Fruit fly (Drosophila melanogaster) whole organism, embryonic: ENCODE measurements around the gene cbt.

Experiments used
- Atf6 ChIP-seq: fragments of 200-800 bp; sonication (Bioruptor generic); IDR thresholded peaks from 2 replicates; pipeline ENCODE4 v1.3.6; 2022; ENCODE audit warnings: missing biosample characterization, missing genetic modification characterization
- CG10147 ChIP-seq: fragments of 200-800 bp; sonication (Bioruptor generic); optimal IDR thresholded peaks from 2 replicates; lab custom pipeline; 2019; ENCODE audit warnings: missing biosample characterization, mild to moderate bottlenecking, missing genetic modification characterization, moderate library complexity
- CG11695 ChIP-seq: fragments of 200-800 bp; sonication (Bioruptor generic); IDR thresholded peaks from 3 replicates; pipeline ENCODE4 v1.3.6; 2022; ENCODE audit warnings: missing biosample characterization, missing genetic modification characterization
- CG12942 ChIP-seq: fragments of 200-800 bp; sonication (Bioruptor generic); optimal IDR thresholded peaks from 3 replicates; lab custom pipeline; 2016; ENCODE audit warnings: missing biosample characterization, missing genetic modification characterization
- CG13424 ChIP-seq: fragments of 200-800 bp; sonication (Bioruptor generic); optimal IDR thresholded peaks from 2 replicates; lab custom pipeline; 2019; ENCODE audit warnings: missing biosample characterization, mild to moderate bottlenecking, missing genetic modification characterization, moderate library complexity
- CG14441 ChIP-seq: fragments of 200-800 bp; sonication (Bioruptor generic); IDR thresholded peaks from 2 replicates; pipeline ENCODE4 v1.3.6; 2022; ENCODE audit warnings: missing biosample characterization, missing genetic modification characterization
- CG1602 ChIP-seq: fragments of 200-800 bp; sonication (Bioruptor generic); optimal IDR thresholded peaks from 3 replicates; lab custom pipeline; 2016; ENCODE audit warnings: missing biosample characterization, missing genetic modification characterization
- CG17829 ChIP-seq: fragments of 200-800 bp; optimal IDR thresholded peaks from 2 replicates; lab custom pipeline; 2019; ENCODE audit warnings: missing biosample characterization, mild to moderate bottlenecking, missing genetic modification characterization, moderate library complexity
- CG18011 ChIP-seq: fragments of 200-800 bp; sonication (Bioruptor generic); optimal IDR thresholded peaks from 2 replicates; lab custom pipeline; 2017; ENCODE audit warnings: missing biosample characterization, missing genetic modification characterization, mild to moderate bottlenecking, moderate library complexity, missing genotype
- CG18599 ChIP-seq: fragments of 200-800 bp; sonication (Bioruptor generic); optimal IDR thresholded peaks from 3 replicates; lab custom pipeline; 2017; ENCODE audit warnings: missing biosample characterization, missing genetic modification characterization, mild to moderate bottlenecking, moderate library complexity, missing genetic modification reagents
- CG2116 ChIP-seq: fragments of 200-800 bp; sonication (Bioruptor generic); optimal IDR thresholded peaks from 3 replicates; lab custom pipeline; 2018; ENCODE audit warnings: missing biosample characterization, mild to moderate bottlenecking, missing genetic modification characterization
- CG2712 ChIP-seq: fragments of 200-800 bp; optimal IDR thresholded peaks from 3 replicates; lab custom pipeline; 2019; ENCODE audit warnings: missing biosample characterization, mild to moderate bottlenecking, missing genetic modification characterization, moderate library complexity
- CG31365 ChIP-seq: fragments of 200-800 bp; sonication (Bioruptor generic); optimal IDR thresholded peaks from 2 replicates; lab custom pipeline; 2018; ENCODE audit warnings: missing biosample characterization, mild to moderate bottlenecking, missing genetic modification characterization
- CG34376 ChIP-seq: fragments of 200-800 bp; sonication (Bioruptor generic); optimal IDR thresholded peaks from 2 replicates; lab custom pipeline; 2018; ENCODE audit warnings: missing biosample characterization, mild to moderate bottlenecking, missing genetic modification characterization
- CG34422 ChIP-seq: fragments of 200-800 bp; sonication (Bioruptor generic); IDR thresholded peaks from 3 replicates; pipeline ENCODE4 v1.3.6; 2022; ENCODE audit warnings: missing biosample characterization, missing genetic modification characterization
- CG4854 ChIP-seq: fragments of 200-800 bp; sonication (Bioruptor generic); optimal IDR thresholded peaks from 2 replicates; lab custom pipeline; 2016; ENCODE audit warnings: missing biosample characterization, missing genetic modification characterization, inconsistent platforms
- CG6175 ChIP-seq: fragments of 200-800 bp; sonication (Bioruptor generic); IDR thresholded peaks from 3 replicates; pipeline ENCODE4 v1.3.6; 2022; ENCODE audit warnings: missing biosample characterization, missing genetic modification characterization
- CG6254 ChIP-seq: fragments of 200-800 bp; sonication (Bioruptor generic); optimal IDR thresholded peaks from 3 replicates; lab custom pipeline; 2017; ENCODE audit warnings: mild to moderate bottlenecking, missing biosample characterization, missing genetic modification reagents, missing genetic modification characterization
- Doc2 ChIP-seq: fragments of 200-800 bp; sonication (Bioruptor generic); IDR thresholded peaks from 2 replicates; pipeline ENCODE4 v1.3.6; 2022; ENCODE audit warnings: missing biosample characterization, missing genetic modification characterization
- E2f1 ChIP-seq: fragments of 200-800 bp; sonication (Bioruptor generic); IDR thresholded peaks from 2 replicates; pipeline ENCODE4 v1.3.6; 2022; ENCODE audit warnings: missing biosample characterization, missing genetic modification characterization
- Fer2 ChIP-seq: fragments of 200-800 bp; sonication (Bioruptor generic); optimal IDR thresholded peaks from 2 replicates; lab custom pipeline; 2018; ENCODE audit warnings: missing biosample characterization, mild to moderate bottlenecking, missing genetic modification characterization, moderate library complexity
- H2.0 ChIP-seq: fragments of 200-800 bp; sonication (Bioruptor generic); IDR thresholded peaks from 2 replicates; pipeline ENCODE4 v1.3.6; 2022; ENCODE audit warnings: missing biosample characterization, missing genetic modification characterization
- Hand ChIP-seq: fragments of 200-800 bp; sonication (Bioruptor generic); optimal IDR thresholded peaks from 2 replicates; lab custom pipeline; 2017; ENCODE audit warnings: mild to moderate bottlenecking, missing biosample characterization, missing genetic modification reagents, missing genetic modification characterization
- MTF-1 ChIP-seq: fragments of 200-800 bp; sonication (Bioruptor generic); optimal IDR thresholded peaks from 2 replicates; lab custom pipeline; 2018; ENCODE audit warnings: missing biosample characterization, mild to moderate bottlenecking, missing genetic modification characterization, borderline replicate concordance
- Mes4 ChIP-seq: fragments of 200-800 bp; sonication (Bioruptor generic); optimal IDR thresholded peaks from 2 replicates; lab custom pipeline; 2016; ENCODE audit warnings: missing biosample characterization, missing genetic modification characterization
- NC2β ChIP-seq: fragments of 200-800 bp; sonication (Bioruptor generic); optimal IDR thresholded peaks from 2 replicates; lab custom pipeline; 2016; ENCODE audit warnings: missing biosample characterization, missing genetic modification characterization
- Nf-YB ChIP-seq: fragments of 200-800 bp; sonication (Bioruptor generic); optimal IDR thresholded peaks from 3 replicates; lab custom pipeline; 2019; ENCODE audit warnings: missing biosample characterization, mild to moderate bottlenecking, missing genetic modification characterization, moderate library complexity
- PHDP ChIP-seq: fragments of 200-800 bp; sonication (Bioruptor generic); optimal IDR thresholded peaks from 3 replicates; lab custom pipeline; 2018; ENCODE audit warnings: missing biosample characterization, mild to moderate bottlenecking, missing genetic modification characterization, moderate library complexity
- Ptx1 ChIP-seq: fragments of 200-800 bp; sonication (Bioruptor generic); IDR thresholded peaks from 2 replicates; pipeline ENCODE4 v1.3.6; 2022; ENCODE audit warnings: missing biosample characterization, missing genetic modification characterization
- Sox102F ChIP-seq: fragments of 200-800 bp; sonication (Bioruptor generic); optimal IDR thresholded peaks from 2 replicates; lab custom pipeline; 2018; ENCODE audit warnings: missing biosample characterization, mild to moderate bottlenecking, missing genetic modification characterization, moderate library complexity
- Taf1 ChIP-seq: fragments of 200-800 bp; sonication (Bioruptor generic); IDR thresholded peaks from 2 replicates; pipeline ENCODE4 v1.3.6; 2022; ENCODE audit warnings: missing biosample characterization, missing genetic modification characterization
- bsh ChIP-seq, 2 experiments: fragments of 200-800 bp; sonication (Bioruptor generic); optimal IDR thresholded peaks; 2 replicates each; lab custom pipeline; 2017 to 2018; ENCODE audit warnings: mild to moderate bottlenecking in 2 of 2, missing biosample characterization in 2 of 2, missing genetic modification characterization in 2 of 2, moderate library complexity in 1 of 2
- chif ChIP-seq, 2 experiments: fragments of 200-800 bp; sonication (Bioruptor generic); optimal IDR thresholded peaks; 3 replicates each; lab custom pipeline; 2016; ENCODE audit warnings: missing biosample characterization in 2 of 2, missing genetic modification characterization in 2 of 2
- dmrt99B ChIP-seq: fragments of 200-800 bp; sonication (Bioruptor generic); optimal IDR thresholded peaks from 2 replicates; lab custom pipeline; 2018; ENCODE audit warnings: missing biosample characterization, mild to moderate bottlenecking, missing genetic modification characterization, moderate library complexity
- dpn ChIP-seq, 2 experiments: fragments of 200-800 bp; sonication (Bioruptor generic); optimal IDR thresholded peaks; 3 replicates each; lab custom pipeline; 2016; ENCODE audit warnings: missing biosample characterization in 2 of 2, missing genetic modification characterization in 2 of 2
- lmd ChIP-seq: fragments of 200-800 bp; sonication (Bioruptor generic); IDR thresholded peaks from 2 replicates; pipeline ENCODE4 v1.3.6; 2022; ENCODE audit warnings: missing biosample characterization, missing genetic modification characterization
- luna ChIP-seq: fragments of 200-800 bp; sonication (Bioruptor generic); optimal IDR thresholded peaks from 2 replicates; lab custom pipeline; 2016; ENCODE audit warnings: missing biosample characterization, missing genetic modification characterization
- nmo ChIP-seq: fragments of 200-800 bp; sonication (Bioruptor generic); optimal IDR thresholded peaks from 2 replicates; lab custom pipeline; 2018; ENCODE audit warnings: missing biosample characterization, mild to moderate bottlenecking, missing genetic modification characterization, moderate library complexity
- org-1 ChIP-seq: fragments of 200-800 bp; sonication (Bioruptor generic); optimal IDR thresholded peaks from 2 replicates; lab custom pipeline; 2017; ENCODE audit warnings: missing biosample characterization, missing genetic modification characterization
- pum ChIP-seq: fragments of 200-800 bp; sonication (Bioruptor generic); optimal IDR thresholded peaks from 2 replicates; lab custom pipeline; 2016; ENCODE audit warnings: missing biosample characterization, missing genetic modification characterization
- scrt ChIP-seq: fragments of 200-800 bp; sonication (Bioruptor generic); optimal IDR thresholded peaks from 2 replicates; lab custom pipeline; 2018; ENCODE audit warnings: missing biosample characterization, mild to moderate bottlenecking, missing genetic modification characterization, moderate library complexity
- sd ChIP-seq: fragments of 200-800 bp; sonication (Bioruptor generic); optimal IDR thresholded peaks from 3 replicates; lab custom pipeline; 2018; ENCODE audit warnings: missing biosample characterization, mild to moderate bottlenecking, missing genetic modification characterization, moderate library complexity
- sens ChIP-seq: fragments of 200-800 bp; sonication (Bioruptor generic); peaks from one replicate; lab custom pipeline; 2016; ENCODE audit warnings: missing biosample characterization, missing genetic modification characterization
- sens-2 ChIP-seq: fragments of 200-800 bp; sonication (Bioruptor generic); IDR thresholded peaks from 2 replicates; pipeline ENCODE4 v1.3.6; 2022; ENCODE audit warnings: missing biosample characterization, missing genetic modification characterization
- ssp ChIP-seq: fragments of 200-800 bp; sonication (Bioruptor generic); IDR thresholded peaks from 2 replicates; pipeline ENCODE4 v1.3.6; 2022; ENCODE audit warnings: missing biosample characterization, missing genetic modification characterization
- stc ChIP-seq: fragments of 200-800 bp; sonication (Bioruptor generic); IDR thresholded peaks from 2 replicates; pipeline ENCODE4 v1.3.6; 2022; ENCODE audit warnings: missing biosample characterization, missing genetic modification characterization
- tio ChIP-seq: fragments of 200-800 bp; sonication (Bioruptor generic); optimal IDR thresholded peaks from 2 replicates; lab custom pipeline; 2017; ENCODE audit warnings: missing biosample characterization, missing genetic modification characterization, inconsistent platforms
- trem ChIP-seq: fragments of 200-800 bp; optimal IDR thresholded peaks from 3 replicates; lab custom pipeline; 2019; ENCODE audit warnings: missing biosample characterization, mild to moderate bottlenecking, missing genetic modification characterization, moderate library complexity
- wor ChIP-seq: fragments of 200-800 bp; sonication (Bioruptor generic); IDR thresholded peaks from 2 replicates; pipeline ENCODE4 v1.3.6; 2022; ENCODE audit warnings: missing biosample characterization, missing genetic modification characterization
- zfh2 ChIP-seq: fragments of 200-800 bp; sonication (Bioruptor generic); optimal IDR thresholded peaks from 2 replicates; lab custom pipeline; 2016; ENCODE audit warnings: missing biosample characterization, missing genetic modification characterization

Gene cbt

dm6 chr2L:493274-493673 lies 13.8 kb upstream of the cbt start (continued):
- TF ChIP-seq H2.0 (GFP tag; lab: Robert Waterston, UW), result peak; percentile 42; the same call in 1 of the 2 replicates
- TF ChIP-seq CG2116 (GFP tag; lab: Kevin White, UChicago), result no peak
- peak; percentile 4 for TF ChIP-seq pum (GFP tag; lab: Kevin White, UChicago)
- TF ChIP-seq trem (tag; lab: Kevin White, UChicago), result no peak
- TF ChIP-seq scrt (GFP tag; lab: Kevin White, UChicago), result no peak
- TF ChIP-seq Hand (GFP tag; lab: Kevin White, UChicago), result no peak
- TF ChIP-seq CG12942, result peak; percentile 1
- TF ChIP-seq CG34376 (GFP tag; lab: Kevin White, UChicago), result no peak
- no peak for TF ChIP-seq sd (tag; lab: Kevin White, UChicago)
- no peak for TF ChIP-seq CG31365 (tag; lab: Kevin White, UChicago)
- peak; percentile 21 for TF ChIP-seq CG1602 (GFP tag; lab: Kevin White, UChicago)
- no peak for TF ChIP-seq CG4854
- TF ChIP-seq dmrt99B (tag; lab: Kevin White, UChicago), result peak; percentile 53
- peak in 1 of 2 experiments; percentile 60 for TF ChIP-seq chif (GFP tag; optimal IDR thresholded peaks at IDR 0.05; lab: Kevin White, UChicago)
- no peak for TF ChIP-seq zfh2 (GFP tag; lab: Kevin White, UChicago)
- TF ChIP-seq CG6175 (GFP tag; lab: Robert Waterston, UW), result no peak
- no peak; the same call in 1 of the 2 replicates for TF ChIP-seq wor (GFP tag; lab: Robert Waterston, UW)
- TF ChIP-seq Doc2 (GFP tag; lab: Robert Waterston, UW), result no peak
- peak; percentile 9 for TF ChIP-seq CG2712
- no peak for TF ChIP-seq CG18011 (GFP tag; lab: Kevin White, UChicago)
- TF ChIP-seq CG11695 (GFP tag; lab: Robert Waterston, UW), result no peak
- no peak for TF ChIP-seq CG6254 (GFP tag; lab: Kevin White, UChicago)
- TF ChIP-seq CG18599 (GFP tag; lab: Kevin White, UChicago), result no peak
- TF ChIP-seq CG14441, result peak; percentile 25; the same call in 1 of the 2 replicates
- peak; percentile 6 for TF ChIP-seq Mes4 (GFP tag; lab: Kevin White, UChicago)
- TF ChIP-seq Sox102F (GFP tag; lab: Kevin White, UChicago), result peak; percentile 75
- peak; percentile 90 for TF ChIP-seq sens (GFP tag; lab: Kevin White, UChicago)
- peak; percentile 27; the same call in 1 of the 2 replicates for TF ChIP-seq Atf6
- no peak for TF ChIP-seq Nf-YB (GFP tag; lab: Kevin White, UChicago)
- TF ChIP-seq org-1 (GFP tag; lab: Kevin White, UChicago), result peak; percentile 2
- no peak for TF ChIP-seq CG17829 (tag; lab: Kevin White, UChicago)
- TF ChIP-seq Ptx1 (GFP tag; lab: Robert Waterston, UW), result peak; percentile 75
- no peak for TF ChIP-seq sens-2 (GFP tag; lab: Robert Waterston, UW)
- peak; percentile 59 for TF ChIP-seq nmo (GFP tag; lab: Kevin White, UChicago)
- TF ChIP-seq CG13424, result peak; percentile 0
- no peak for TF ChIP-seq NC2β (GFP tag; lab: Kevin White, UChicago)
- TF ChIP-seq Fer2, result no peak
- no peak for TF ChIP-seq CG10147 (GFP tag; lab: Kevin White, UChicago)
- TF ChIP-seq PHDP (tag; lab: Kevin White, UChicago), result peak; percentile 1
- TF ChIP-seq Taf1, result no peak
- TF ChIP-seq ssp, result peak; percentile 25; the same call in 1 of the 2 replicates
- TF ChIP-seq tio (GFP tag; lab: Kevin White, UChicago), result peak; percentile 46
- no peak for TF ChIP-seq MTF-1 (GFP tag; lab: Kevin White, UChicago)
- TF ChIP-seq CG34422 (GFP tag; lab: Robert Waterston, UW), result no peak
- TF ChIP-seq E2f1 (GFP tag; lab: Robert Waterston, UW), result no peak
- peak in 1 of 2 experiments; percentile 69 for TF ChIP-seq bsh (GFP tag; optimal IDR thresholded peaks at IDR 0.05; lab: Kevin White, UChicago)
- TF ChIP-seq stc (GFP tag; lab: Robert Waterston, UW), result 0 out of 2 replicates have a peak, but pooled peaks have one; percentile 16
- peak; percentile 48; the same call in 1 of the 2 replicates for TF ChIP-seq lmd
- no peak for TF ChIP-seq luna (GFP tag; lab: Kevin White, UChicago)
- TF ChIP-seq dpn (GFP tag; optimal IDR thresholded peaks at IDR 0.05; lab: Kevin White, UChicago), result peak in 1 of 2 experiments; percentile 38
